Fruit fly (Drosophila melanogaster) whole organism, embryonic: Measurements from ENCODE around the gene Best2.
A peak's percentile ranks its signal among the peaks of the same experiment; 100 is the strongest.

Experiments used
- Adf1 ChIP-seq: fragments of 200-800 bp; sonication (Bioruptor generic); IDR thresholded peaks from 2 replicates; pipeline ENCODE4 v1.3.6; 2022; ENCODE audit warnings: missing biosample characterization, missing genetic modification characterization
- Atf6 ChIP-seq: fragments of 200-800 bp; sonication (Bioruptor generic); IDR thresholded peaks from 2 replicates; pipeline ENCODE4 v1.3.6; 2022; ENCODE audit warnings: missing biosample characterization, missing genetic modification characterization
- B-H1 ChIP-seq: fragments of 200-800 bp; sonication (Bioruptor generic); IDR thresholded peaks from 3 replicates; pipeline ENCODE4 v1.3.6; 2022; ENCODE audit warnings: missing biosample characterization, missing genetic modification characterization
- Bteb2 ChIP-seq: fragments of 200-800 bp; sonication (Bioruptor generic); optimal IDR thresholded peaks from 2 replicates; lab custom pipeline; 2016; ENCODE audit warnings: missing biosample characterization, missing genetic modification characterization
- CG10431 ChIP-seq: fragments of 200-800 bp; sonication (Bioruptor generic); optimal IDR thresholded peaks from 3 replicates; lab custom pipeline; 2018; ENCODE audit warnings: missing biosample characterization, mild to moderate bottlenecking, missing genetic modification characterization
- CG14441 ChIP-seq: fragments of 200-800 bp; sonication (Bioruptor generic); IDR thresholded peaks from 2 replicates; pipeline ENCODE4 v1.3.6; 2022; ENCODE audit warnings: missing biosample characterization, missing genetic modification characterization
- CG15479 ChIP-seq: fragments of 200-800 bp; sonication (Bioruptor generic); optimal IDR thresholded peaks from 3 replicates; lab custom pipeline; 2019; ENCODE audit warnings: missing biosample characterization, mild to moderate bottlenecking, missing genetic modification characterization, moderate library complexity
- CG15514 ChIP-seq: fragments of 200-800 bp; sonication (Bioruptor generic); optimal IDR thresholded peaks from 3 replicates; lab custom pipeline; 2017; ENCODE audit warnings: missing biosample characterization, missing genetic modification characterization, mild to moderate bottlenecking, moderate library complexity, missing genetic modification reagents
- CG2199 ChIP-seq: fragments of 200-800 bp; sonication (Bioruptor generic); IDR thresholded peaks from 3 replicates; pipeline ENCODE4 v1.3.6; 2022; ENCODE audit warnings: missing biosample characterization, missing genetic modification characterization
- CG2202 ChIP-seq: fragments of 200-800 bp; sonication (Bioruptor generic); optimal IDR thresholded peaks from 2 replicates; lab custom pipeline; 2018; ENCODE audit warnings: missing biosample characterization, mild to moderate bottlenecking, missing genetic modification characterization
- CG30431 ChIP-seq: fragments of 200-800 bp; sonication (Bioruptor generic); optimal IDR thresholded peaks from 2 replicates; lab custom pipeline; 2017; ENCODE audit warnings: missing biosample characterization, missing genetic modification characterization
- CG31388 ChIP-seq: fragments of 200-800 bp; sonication (Bioruptor generic); optimal IDR thresholded peaks from 2 replicates; lab custom pipeline; 2016; ENCODE audit warnings: missing biosample characterization, missing genetic modification characterization
- CG31441 ChIP-seq: fragments of 200-800 bp; sonication (Bioruptor generic); IDR thresholded peaks from 2 replicates; pipeline ENCODE4 v1.3.6; 2022; ENCODE audit warnings: missing biosample characterization, missing genetic modification characterization
- CG3407 ChIP-seq: fragments of 200-800 bp; sonication (Bioruptor generic); optimal IDR thresholded peaks from 2 replicates; lab custom pipeline; 2018; ENCODE audit warnings: missing biosample characterization, mild to moderate bottlenecking, missing genetic modification characterization
- CG4282 ChIP-seq: fragments of 200-800 bp; sonication (Bioruptor generic); optimal IDR thresholded peaks from 2 replicates; lab custom pipeline; 2016; ENCODE audit warnings: missing biosample characterization, missing genetic modification characterization
- CG6272 ChIP-seq: fragments of 200-800 bp; sonication (Bioruptor generic); IDR thresholded peaks from 2 replicates; pipeline ENCODE4 v1.3.6; 2022; ENCODE audit warnings: missing biosample characterization, missing genetic modification characterization
- CG7745 ChIP-seq: fragments of 200-800 bp; sonication (Bioruptor generic); optimal IDR thresholded peaks from 2 replicates; lab custom pipeline; 2018; ENCODE audit warnings: missing biosample characterization, mild to moderate bottlenecking, missing genetic modification characterization, moderate library complexity
- CG8765 ChIP-seq: fragments of 200-800 bp; sonication (Bioruptor generic); IDR thresholded peaks from 2 replicates; pipeline ENCODE4 v1.3.6; 2022; ENCODE audit warnings: missing biosample characterization, missing genetic modification characterization
- Chrac-16 ChIP-seq: fragments of 200-800 bp; sonication (Bioruptor generic); optimal IDR thresholded peaks from 3 replicates; lab custom pipeline; 2016; ENCODE audit warnings: missing biosample characterization, missing genetic modification characterization
- Eip74EF ChIP-seq, 2 experiments: fragments of 200-800 bp in 1 of 2; fragments of >200 bp in 1 of 2; sonication (Bioruptor generic) in 1 of 2; optimal IDR thresholded peaks; 2 replicates each; lab custom pipeline; 2017 to 2019; ENCODE audit warnings: missing biosample characterization in 2 of 2, missing genetic modification characterization in 2 of 2, mild to moderate bottlenecking in 1 of 2, moderate library complexity in 1 of 2
- Fer1 ChIP-seq: fragments of 200-800 bp; sonication (Bioruptor generic); optimal IDR thresholded peaks from 2 replicates; lab custom pipeline; 2017; ENCODE audit warnings: missing biosample characterization, mild to moderate bottlenecking, missing genetic modification characterization
- Hand ChIP-seq: fragments of 200-800 bp; sonication (Bioruptor generic); optimal IDR thresholded peaks from 2 replicates; lab custom pipeline; 2017; ENCODE audit warnings: mild to moderate bottlenecking, missing biosample characterization, missing genetic modification reagents, missing genetic modification characterization
- Hey ChIP-seq: fragments of 200-800 bp; sonication (Bioruptor generic); optimal IDR thresholded peaks from 3 replicates; lab custom pipeline; 2018; ENCODE audit warnings: missing biosample characterization, mild to moderate bottlenecking, missing genetic modification characterization
- Hr78 ChIP-seq, 2 experiments: fragments of 200-800 bp in 1 of 2; fragments of >200 bp in 1 of 2; sonication (Bioruptor generic) in 1 of 2; optimal IDR thresholded peaks; 2 replicates each; lab custom pipeline; 2017 to 2019; ENCODE audit warnings: missing biosample characterization in 2 of 2, missing genetic modification characterization in 2 of 2, mild to moderate bottlenecking in 1 of 2, moderate library complexity in 1 of 2
- Jarid2 ChIP-seq: fragments of 200-800 bp; sonication (Bioruptor generic); optimal IDR thresholded peaks from 3 replicates; lab custom pipeline; 2017; ENCODE audit warnings: mild to moderate bottlenecking, missing biosample characterization, missing genetic modification reagents, missing genetic modification characterization
- MESR4 ChIP-seq: fragments of 200-800 bp; sonication (Bioruptor generic); optimal IDR thresholded peaks from 2 replicates; lab custom pipeline; 2018; ENCODE audit warnings: missing biosample characterization, mild to moderate bottlenecking, missing genetic modification characterization, moderate library complexity
- Myb ChIP-seq: fragments of 200-800 bp; sonication (Bioruptor generic); optimal IDR thresholded peaks from 2 replicates; lab custom pipeline; 2016; ENCODE audit warnings: missing biosample characterization, missing genetic modification characterization
- NFAT ChIP-seq: fragments of 200-800 bp; sonication (Bioruptor generic); IDR thresholded peaks from 2 replicates; pipeline ENCODE4 v1.3.6; 2022; ENCODE audit warnings: missing biosample characterization, missing genetic modification characterization
- Oaz ChIP-seq: fragments of 200-800 bp; sonication (Bioruptor generic); IDR thresholded peaks from 2 replicates; pipeline ENCODE4 v1.3.6; 2022; ENCODE audit warnings: missing biosample characterization, missing genetic modification characterization
- ab ChIP-seq: fragments of 200-800 bp; sonication (Bioruptor generic); optimal IDR thresholded peaks from 2 replicates; lab custom pipeline; 2016; ENCODE audit warnings: missing biosample characterization, missing genetic modification characterization
- bsh ChIP-seq, 2 experiments: fragments of 200-800 bp; sonication (Bioruptor generic); optimal IDR thresholded peaks; 2 replicates each; lab custom pipeline; 2017 to 2018; ENCODE audit warnings: mild to moderate bottlenecking in 2 of 2, missing biosample characterization in 2 of 2, missing genetic modification characterization in 2 of 2, moderate library complexity in 1 of 2
- cato ChIP-seq: fragments of 200-800 bp; sonication (Bioruptor generic); optimal IDR thresholded peaks from 2 replicates; lab custom pipeline; 2016; ENCODE audit warnings: missing biosample characterization, missing genetic modification characterization, borderline replicate concordance
- chinmo ChIP-seq: fragments of 200-800 bp; sonication (Bioruptor generic); IDR thresholded peaks from 4 replicates; pipeline ENCODE4 v1.3.6; 2022; ENCODE audit warnings: missing biosample characterization, missing genetic modification characterization; ENCODE audit not compliant: partially characterized antibody
- cwo ChIP-seq: fragments of 200-800 bp; sonication (Bioruptor generic); optimal IDR thresholded peaks from 3 replicates; lab custom pipeline; 2017; ENCODE audit warnings: missing biosample characterization, missing genetic modification characterization, mild to moderate bottlenecking, moderate library complexity, missing genetic modification reagents
- ems ChIP-seq: fragments of 200-800 bp; sonication (Bioruptor generic); optimal IDR thresholded peaks from 3 replicates; lab custom pipeline; 2016; ENCODE audit warnings: missing biosample characterization, missing genetic modification characterization
- eyg ChIP-seq: fragments of 200-800 bp; sonication (Bioruptor generic); optimal IDR thresholded peaks from 3 replicates; lab custom pipeline; 2016; ENCODE audit warnings: missing biosample characterization, missing genetic modification characterization
- gem ChIP-seq: fragments of 200-800 bp; sonication (Bioruptor generic); optimal IDR thresholded peaks from 2 replicates; lab custom pipeline; 2019; ENCODE audit warnings: missing biosample characterization, mild to moderate bottlenecking, missing genetic modification characterization, moderate library complexity
- h ChIP-seq: fragments of >200 bp; optimal IDR thresholded peaks from 2 replicates; lab custom pipeline; 2017
- lilli ChIP-seq: fragments of 200-800 bp; sonication (Bioruptor generic); optimal IDR thresholded peaks from 3 replicates; lab custom pipeline; 2016; ENCODE audit warnings: missing biosample characterization, missing genetic modification characterization
- mam ChIP-seq: fragments of 200-800 bp; sonication (Bioruptor generic); optimal IDR thresholded peaks from 3 replicates; lab custom pipeline; 2016; ENCODE audit warnings: missing biosample characterization, missing genetic modification characterization
- nau ChIP-seq: fragments of 200-800 bp; sonication (Bioruptor generic); optimal IDR thresholded peaks from 3 replicates; lab custom pipeline; 2017; ENCODE audit warnings: missing biosample characterization, mild to moderate bottlenecking, missing genetic modification characterization, missing genetic modification reagents
- pros ChIP-seq: fragments of 200-800 bp; sonication (Bioruptor generic); optimal IDR thresholded peaks from 3 replicates; lab custom pipeline; 2019; ENCODE audit warnings: missing biosample characterization, mild to moderate bottlenecking, missing genetic modification characterization, moderate library complexity
- sc ChIP-seq, 3 experiments: fragments of >200 bp in 2 of 3; fragments of 200-800 bp in 1 of 3; sonication (Bioruptor generic) in 1 of 3; optimal IDR thresholded peaks; 2 replicates in 2 of 3; 3 replicates in 1 of 3; lab custom pipeline; 2017; ENCODE audit warnings: mild to moderate bottlenecking in 1 of 3, missing biosample characterization in 1 of 3, missing genetic modification characterization in 1 of 3, missing genetic modification reagents in 1 of 3
- sisA ChIP-seq: fragments of 200-800 bp; sonication (Bioruptor generic); IDR thresholded peaks from 2 replicates; pipeline ENCODE4 v1.3.6; 2022; ENCODE audit warnings: missing biosample characterization, missing genetic modification characterization
- stc ChIP-seq: fragments of 200-800 bp; sonication (Bioruptor generic); IDR thresholded peaks from 2 replicates; pipeline ENCODE4 v1.3.6; 2022; ENCODE audit warnings: missing biosample characterization, missing genetic modification characterization
- vnd ChIP-seq: fragments of 200-800 bp; sonication (Bioruptor generic); IDR thresholded peaks from 3 replicates; pipeline ENCODE4 v1.3.6; 2022; ENCODE audit warnings: missing biosample characterization, missing genetic modification characterization; ENCODE audit not compliant: partially characterized antibody
- wdn ChIP-seq: fragments of 200-800 bp; sonication (Bioruptor generic); IDR thresholded peaks from 2 replicates; pipeline ENCODE4 v1.3.6; 2022; ENCODE audit warnings: missing biosample characterization, missing genetic modification characterization

The Best2 gene

DNA sequence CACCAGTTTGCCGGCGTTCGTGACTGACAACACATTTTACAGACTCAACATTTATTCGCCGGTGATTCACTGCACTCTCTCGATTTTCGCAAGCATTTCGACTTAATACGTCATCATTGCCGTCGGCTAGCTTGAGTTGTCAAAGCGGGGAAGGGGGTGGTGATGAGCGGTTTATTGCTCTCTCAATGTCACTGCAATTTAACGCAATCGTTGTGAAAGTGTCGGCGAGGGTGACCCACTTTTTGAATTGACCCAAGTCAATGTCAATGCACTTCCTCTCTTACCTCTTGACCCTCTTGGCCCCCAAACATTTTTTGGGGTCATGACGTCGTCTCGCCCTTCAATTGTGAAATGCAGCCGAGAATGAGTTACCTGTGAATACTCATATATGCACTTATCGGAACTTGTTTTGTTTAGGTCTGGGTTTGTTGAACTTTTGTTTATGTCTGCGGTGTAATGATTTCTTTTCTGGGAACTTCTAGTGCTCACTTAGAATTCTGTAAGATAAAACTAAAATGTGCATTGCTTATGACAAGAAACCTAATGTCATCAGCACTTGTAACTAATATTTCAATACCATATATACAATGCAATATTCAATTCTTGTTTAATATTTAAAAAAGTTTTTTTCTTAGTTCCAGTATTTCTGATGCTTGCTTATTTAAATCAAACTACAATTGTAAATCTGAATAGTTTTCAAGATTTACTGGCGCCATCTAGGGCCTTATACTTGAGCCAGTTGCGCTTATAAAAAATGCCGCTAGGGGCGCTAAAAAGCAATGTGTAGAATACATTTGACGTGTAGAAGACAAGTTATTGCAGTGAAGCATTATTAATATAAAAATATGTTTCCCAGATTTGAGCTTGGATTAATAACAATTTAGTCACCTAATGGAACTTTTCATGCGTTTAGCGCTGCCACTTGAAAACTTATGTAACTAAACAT, 7.7 kb upstream of the Best2 start (continued):
- TF ChIP-seq eyg (GFP tag; lab: Kevin White, UChicago) (no peak), CG14441 (GFP tag; lab: Robert Waterston, UW) (peak; percentile 57; the same call in 1 of the 2 replicates), CG30431 (no peak), Fer1 (GFP tag; lab: Kevin White, UChicago) (no peak), lilli (GFP tag; lab: Kevin White, UChicago) (peak; percentile 64), Chrac-16 (GFP tag; lab: Kevin White, UChicago) (peak; percentile 61), Hand (GFP tag; lab: Kevin White, UChicago) (no peak), CG2202 (tag; lab: Kevin White, UChicago) (no peak), Bteb2 (GFP tag; lab: Kevin White, UChicago) (no peak), CG2199 (GFP tag; lab: Robert Waterston, UW) (peak; percentile 84; the same call in 2 of the 3 replicates), gem (tag; lab: Kevin White, UChicago) (peak; percentile 60), chinmo (GFP tag; lab: Robert Waterston, UW) (no peak), CG7745 (tag; lab: Kevin White, UChicago) (no peak), sc (optimal IDR thresholded peaks at IDR 0.05; lab: Kevin White, UChicago) (no peak), sc (GFP tag; optimal IDR thresholded peaks at IDR 0.05; lab: Kevin White, UChicago) (no peak), Myb (GFP tag; lab: Kevin White, UChicago) (peak; percentile 13), cato (GFP tag; lab: Kevin White, UChicago) (no peak), CG31388 (GFP tag; lab: Kevin White, UChicago) (no peak), Oaz (GFP tag; lab: Robert Waterston, UW) (no peak), vnd (GFP tag; lab: Robert Waterston, UW) (0 out of 3 replicates have a peak, but pooled peaks have one; percentile 25), CG3407 (no peak), CG6272 (no peak), stc (GFP tag; lab: Robert Waterston, UW) (no peak), MESR4 (GFP tag; lab: Kevin White, UChicago) (no peak), Hey (no peak), CG15514 (GFP tag; lab: Kevin White, UChicago) (peak; percentile 1), NFAT (GFP tag; lab: Robert Waterston, UW) (peak; percentile 78), Atf6 (GFP tag; lab: Robert Waterston, UW) (no peak), CG31441 (GFP tag; lab: Robert Waterston, UW) (0 out of 2 replicates have a peak, but pooled peaks have one; percentile 15), CG10431 (GFP tag; lab: Kevin White, UChicago) (no peak), CG4282 (no peak), B-H1 (GFP tag; lab: Robert Waterston, UW) (peak; percentile 12; the same call in 1 of the 3 replicates), mam (GFP tag; lab: Kevin White, UChicago) (peak; percentile 30), sisA (GFP tag; lab: Robert Waterston, UW) (peak; percentile 14; the same call in 1 of the 2 replicates), Eip74EF (GFP tag; optimal IDR thresholded peaks at IDR 0.05; lab: Kevin White, UChicago) (no peak), ab (GFP tag; lab: Kevin White, UChicago) (peak; percentile 21), h (lab: Kevin White, UChicago) (no peak), wdn (GFP tag; lab: Robert Waterston, UW) (no peak), CG8765 (GFP tag; lab: Robert Waterston, UW) (0 out of 2 replicates have a peak, but pooled peaks have one; percentile 27), Hr78 (GFP tag; optimal IDR thresholded peaks at IDR 0.05; lab: Kevin White, UChicago) (peak in 1 of 2 experiments; percentile 80), ems (GFP tag; lab: Kevin White, UChicago) (peak; percentile 36), pros (GFP tag; lab: Kevin White, UChicago) (no peak), Jarid2 (peak; percentile 31), Adf1 (no peak), CG15479 (GFP tag; lab: Kevin White, UChicago) (no peak), nau (no peak), bsh (GFP tag; optimal IDR thresholded peaks at IDR 0.05; lab: Kevin White, UChicago) (peak in 1 of 2 experiments; percentile 34), cwo (no peak)
